Worm (Caenorhabditis elegans) whole organism, mixed stage, embryonic: ENCODE measurements around the gene Y57G11C.43.

Experiments used
- M03D4.4 ChIP-seq: sonication (generic microtip); optimal IDR thresholded peaks from 2 replicates; lab custom pipeline; 2017; ENCODE audit warnings: mild to moderate bottlenecking, missing genetic modification characterization, missing compliant biosample characterization
- bed-3 ChIP-seq: fragments of 200-800 bp; sonication (Bioruptor generic); optimal IDR thresholded peaks from 3 replicates; lab custom pipeline; 2018; ENCODE audit warnings: mild to moderate bottlenecking, missing genetic modification characterization, moderate library complexity, missing compliant biosample characterization
- ceh-43 ChIP-seq: fragments of 200-800 bp; sonication (Bioruptor generic); optimal IDR thresholded peaks from 2 replicates; lab custom pipeline; 2018; ENCODE audit warnings: mild to moderate bottlenecking, missing genetic modification characterization, moderate library complexity, missing compliant biosample characterization
- cnd-1 ChIP-seq: fragments of 200-800 bp; sonication (Bioruptor generic); optimal IDR thresholded peaks from 2 replicates; lab custom pipeline; 2018; ENCODE audit warnings: mild to moderate bottlenecking, missing genetic modification characterization, missing compliant biosample characterization
- elt-1 ChIP-seq: sonication (generic microtip); optimal IDR thresholded peaks from 2 replicates; lab custom pipeline; 2017; ENCODE audit warnings: missing genetic modification characterization, mild to moderate bottlenecking, missing compliant biosample characterization, antibody characterized with exemption, moderate library complexity, borderline replicate concordance; ENCODE audit not compliant: insufficient read depth
- lin-13 ChIP-seq: fragments of 150-350 bp; optimal IDR thresholded peaks from 2 replicates; lab custom pipeline; 2014; ENCODE audit warnings: missing biosample characterization, missing genetic modification characterization
- lsy-2 ChIP-seq: fragments of 150-350 bp; optimal IDR thresholded peaks from 2 replicates; lab custom pipeline; 2014; ENCODE audit warnings: missing biosample characterization, missing genetic modification characterization
- mab-5 ChIP-seq: fragments of 150-350 bp; optimal IDR thresholded peaks from 2 replicates; lab custom pipeline; 2014; ENCODE audit warnings: missing biosample characterization, missing genetic modification characterization
- nhr-12 ChIP-seq: fragments of 150-350 bp; optimal IDR thresholded peaks from 2 replicates; lab custom pipeline; 2014; ENCODE audit warnings: missing biosample characterization, missing genetic modification characterization
- nhr-28 ChIP-seq: fragments of 150-350 bp; optimal IDR thresholded peaks from 2 replicates; lab custom pipeline; 2014; ENCODE audit warnings: missing biosample characterization, missing genetic modification characterization
- nhr-76 ChIP-seq: sonication (generic microtip); optimal IDR thresholded peaks from 2 replicates; lab custom pipeline; 2017; ENCODE audit warnings: missing biosample characterization, missing genetic modification characterization
- snpc-4 ChIP-seq: fragments of 150-350 bp; optimal IDR thresholded peaks from 2 replicates; lab custom pipeline; 2014; ENCODE audit warnings: missing biosample characterization, missing genetic modification characterization
- sptf-1 ChIP-seq: sonication (generic microtip); optimal IDR thresholded peaks from 2 replicates; lab custom pipeline; 2017; ENCODE audit warnings: mild to moderate bottlenecking, missing genetic modification characterization, moderate library complexity, missing compliant biosample characterization
- unc-62 ChIP-seq: fragments of 150-350 bp; optimal IDR thresholded peaks from 2 replicates; lab custom pipeline; 2014; ENCODE audit warnings: missing biosample characterization, missing genetic modification reagents, missing genetic modification characterization

DNA sequence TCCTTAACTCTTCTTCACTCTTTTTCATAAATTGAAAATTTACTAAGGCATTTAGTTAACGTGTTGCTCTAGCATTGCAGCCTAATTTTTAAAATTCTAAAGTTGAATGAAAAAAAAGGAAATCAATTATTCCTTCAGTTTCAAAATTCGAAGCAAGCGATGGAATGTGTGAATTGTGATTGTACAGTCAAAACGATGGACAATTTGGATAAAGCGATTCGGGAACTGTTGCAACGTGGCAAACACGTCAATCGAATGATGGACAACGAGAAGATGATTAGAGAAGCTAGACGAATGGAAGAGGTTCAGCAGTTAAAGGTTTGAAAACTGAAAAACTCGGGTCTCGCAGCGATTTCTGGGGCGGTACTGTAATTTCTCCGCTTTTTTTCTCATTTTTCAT lies 29.9 kb downstream of the Y57G11C.43 start, which contains the start of gene Y57G11C.14:
- no peak for TF ChIP-seq unc-62 (GFP tag; lab: Kevin White, UChicago)
- no peak for TF ChIP-seq mab-5
- TF ChIP-seq M03D4.4 (tag; lab: Kevin White, UChicago) = no peak
- no peak for TF ChIP-seq elt-1 (tag; lab: Kevin White, UChicago)
- no peak for TF ChIP-seq nhr-76
- TF ChIP-seq nhr-12 = no peak
- no peak for TF ChIP-seq sptf-1 (tag; lab: Kevin White, UChicago)
- TF ChIP-seq snpc-4 (tag; lab: Kevin White, UChicago) = no peak
- TF ChIP-seq lin-13 (tag; lab: Kevin White, UChicago) = no peak
- no peak for TF ChIP-seq ceh-43 (GFP tag; lab: Kevin White, UChicago)
- TF ChIP-seq nhr-28 (tag; lab: Kevin White, UChicago) = no peak
- no peak for TF ChIP-seq bed-3 (GFP tag; lab: Kevin White, UChicago)
- TF ChIP-seq lsy-2 (tag; lab: Kevin White, UChicago) = no peak
- TF ChIP-seq cnd-1 = no peak
